Fruit fly (Drosophila melanogaster): ENCODE results near the gene CG32485.
A peak's percentile ranks its signal among the peaks of the same experiment; 100 is the strongest.

Gene CG32485

DNA sequence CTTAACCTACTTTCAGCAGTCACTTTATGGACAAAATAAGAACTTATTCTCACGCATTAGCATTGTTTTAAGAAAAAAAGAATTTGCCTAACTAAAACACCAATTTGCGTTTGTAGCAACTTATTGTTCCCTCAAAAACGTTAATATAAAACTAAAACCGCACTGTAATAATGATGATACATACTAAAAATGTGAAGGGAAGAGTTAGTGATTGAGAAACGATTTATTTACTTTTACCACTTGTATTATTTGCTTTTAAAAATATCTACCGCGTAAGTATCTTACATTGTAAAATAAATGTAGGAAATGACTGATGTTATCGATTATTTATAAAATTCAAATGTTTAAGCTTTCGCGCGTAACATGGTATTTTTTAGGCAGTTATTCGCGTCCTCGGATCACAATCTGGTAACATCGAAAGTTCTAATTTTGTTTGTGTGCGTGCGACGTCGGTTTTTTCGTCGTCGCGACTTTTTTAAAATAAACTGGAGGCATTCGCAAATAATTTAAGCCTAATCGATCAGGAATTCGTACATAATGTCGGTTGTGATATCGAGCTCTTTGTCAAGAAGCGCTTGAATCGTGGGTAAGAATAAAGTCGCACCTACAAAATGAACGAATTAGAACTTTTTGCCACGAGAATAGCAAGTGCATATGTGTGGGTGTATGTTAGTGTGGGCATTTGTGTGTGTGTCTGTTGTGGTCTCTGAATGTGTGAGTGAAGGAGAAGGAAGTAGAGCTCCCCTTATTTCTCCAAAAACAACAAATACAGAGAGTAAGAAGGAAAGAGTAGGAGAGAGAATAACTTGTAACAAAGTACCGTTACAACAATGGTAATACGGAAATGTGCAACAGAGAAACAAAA, 15.1 kb upstream of the CG32485 start, which contains the start of gene CG2162 (continued):
- TF ChIP-seq fu2 (GFP tag; optimal IDR thresholded peaks at IDR 0.05) (no peak), CG3281 (GFP tag; optimal IDR thresholded peaks at IDR 0.05) (no peak), Sox100B (GFP tag; optimal IDR thresholded peaks at IDR 0.05) (no peak), HmgD (GFP tag; optimal IDR thresholded peaks at IDR 0.05) (no peak), ro (GFP tag; IDR thresholded peaks at IDR 0.05) (no peak), CG13624 (GFP tag; optimal IDR thresholded peaks at IDR 0.05) (no peak), gcm2 (GFP tag; optimal IDR thresholded peaks at IDR 0.05) (no peak), CG34376 (GFP tag; optimal IDR thresholded peaks at IDR 0.05) (peak; percentile 17), chm (GFP tag; IDR thresholded peaks at IDR 0.05) (no peak), odd (GFP tag; optimal IDR thresholded peaks at IDR 0.05) (no peak), ara (GFP tag; IDR thresholded peaks at IDR 0.05) (no peak), z (GFP tag; IDR thresholded peaks at IDR 0.05) (no peak), CkIIα-i1 (GFP tag; IDR thresholded peaks at IDR 0.05) (no peak), Six4 (GFP tag; optimal IDR thresholded peaks at IDR 0.05) (no peak), D19B (GFP tag; optimal IDR thresholded peaks at IDR 0.05) (no peak), tin (GFP tag; optimal IDR thresholded peaks at IDR 0.05) (no peak), Gug (GFP tag; IDR thresholded peaks at IDR 0.05) (no peak), bigmax (GFP tag; optimal IDR thresholded peaks at IDR 0.05) (no peak), sim (GFP tag; IDR thresholded peaks at IDR 0.05) (no peak), Chrac-16 (GFP tag; optimal IDR thresholded peaks at IDR 0.05) (no peak), sqz (GFP tag; optimal IDR thresholded peaks at IDR 0.05) (no peak), unc-4 (GFP tag; IDR thresholded peaks at IDR 0.05; ENCODE audit: partially characterized antibody) (peak; percentile 34; the same call in 1 of the 2 replicates), CG43689 (GFP tag; IDR thresholded peaks at IDR 0.05) (no peak), tio (GFP tag; optimal IDR thresholded peaks at IDR 0.05) (no peak), slbo (GFP tag; IDR thresholded peaks at IDR 0.05) (no peak), CG1602 (GFP tag; optimal IDR thresholded peaks at IDR 0.05) (no peak), CG18011 (GFP tag; optimal IDR thresholded peaks at IDR 0.05) (no peak), Fer1 (GFP tag; optimal IDR thresholded peaks at IDR 0.05) (peak; percentile 24), Hr51 (GFP tag; optimal IDR thresholded peaks at IDR 0.05) (no peak), Fer2 (tag; optimal IDR thresholded peaks at IDR 0.05) (no peak), ash1 (GFP tag; optimal IDR thresholded peaks at IDR 0.05) (no peak), CG10979 (tag; optimal IDR thresholded peaks at IDR 0.05) (no peak), CG1529 (GFP tag; optimal IDR thresholded peaks at IDR 0.05) (no peak), gem (tag; optimal IDR thresholded peaks at IDR 0.05) (no peak), CG1603 (tag; optimal IDR thresholded peaks at IDR 0.05) (peak; percentile 22), CG15269 (tag; optimal IDR thresholded peaks at IDR 0.05) (no peak), Hey (tag; optimal IDR thresholded peaks at IDR 0.05) (peak; percentile 60), CG1832 (GFP tag; optimal IDR thresholded peaks at IDR 0.05) (no peak), CG2712 (tag; optimal IDR thresholded peaks at IDR 0.05) (no peak), CG12391 (tag; optimal IDR thresholded peaks at IDR 0.05) (no peak), phol (tag; optimal IDR thresholded peaks at IDR 0.05) (no peak), CG12104 (GFP tag; optimal IDR thresholded peaks at IDR 0.05) (no peak), CG17802 (tag; optimal IDR thresholded peaks at IDR 0.05) (no peak), CG8478 (optimal IDR thresholded peaks at IDR 0.05) (peak; percentile 89), kni (GFP tag; optimal IDR thresholded peaks at IDR 0.05) (peak; percentile 36), Sox102F (GFP tag; optimal IDR thresholded peaks at IDR 0.05) (no peak), Hmr (GFP tag; optimal IDR thresholded peaks at IDR 0.05) (no peak), Hmx (GFP tag; optimal IDR thresholded peaks at IDR 0.05) (no peak), ase (GFP tag; IDR thresholded peaks at IDR 0.05) (no peak), row (GFP tag; IDR thresholded peaks at IDR 0.05) (no peak)

Measured in whole organism, embryonic.